ENCODE assay signal across 2 worm cellular contexts in genomic region chrV:14542138-14542537, ce11.
TF ChIP-seq lines count a peak whose summit lies in the region.

No protein-coding gene starts in this region.

TF ChIP-seq in whole organism, L1 larva, 84 proteins besides CTCF, POLR2A, EP300 and RAD21 (continued from another document):
- TF ChIP-seq elt-3 (tag; optimal IDR thresholded peaks at IDR 0.05; lab: Kevin White, UChicago) = no peak
- no peak for TF ChIP-seq C16A3.4 (tag; optimal IDR thresholded peaks at IDR 0.05; lab: Kevin White, UChicago)
- peak; percentile 21 for TF ChIP-seq jun-1 (tag; optimal IDR thresholded peaks at IDR 0.05; lab: Kevin White, UChicago)
- TF ChIP-seq isw-1 (GFP tag; IDR thresholded peaks at IDR 0.05; lab: Robert Waterston, UW) = no peak
- TF ChIP-seq ces-1 (GFP tag; optimal IDR thresholded peaks at IDR 0.05; lab: Kevin White, UChicago) = no peak
- no peak for TF ChIP-seq mdl-1 (tag; optimal IDR thresholded peaks at IDR 0.05; lab: Kevin White, UChicago)

TF ChIP-seq in whole organism, L4 larva, 104 proteins besides CTCF, POLR2A, EP300 and RAD21 (continued from another document):
- TF ChIP-seq D1046.2 (GFP tag; IDR thresholded peaks at IDR 0.05; lab: Robert Waterston, UW) (no peak), zfp-2 (tag; optimal IDR thresholded peaks at IDR 0.05; lab: Kevin White, UChicago) (no peak), lin-1 (GFP tag; IDR thresholded peaks at IDR 0.05; lab: Robert Waterston, UW) (peak; percentile 43; the same call in 1 of the 2 replicates), hlh-30 (tag; optimal IDR thresholded peaks at IDR 0.05; lab: Kevin White, UChicago; ENCODE audit: insufficient read depth) (no peak), lsy-2 (tag; optimal IDR thresholded peaks at IDR 0.05; lab: Kevin White, UChicago) (no peak), ceh-32 (tag; optimal IDR thresholded peaks at IDR 0.05; lab: Kevin White, UChicago; ENCODE audit: poor library complexity) (no peak), lim-7 (GFP tag; IDR thresholded peaks at IDR 0.05; lab: Robert Waterston, UW) (no peak), ceh-20 (GFP tag; IDR thresholded peaks at IDR 0.05; lab: Robert Waterston, UW) (no peak), duxl-1 (tag; optimal IDR thresholded peaks at IDR 0.05; lab: Kevin White, UChicago; ENCODE audit: poor library complexity) (no peak), ceh-82 (tag; optimal IDR thresholded peaks at IDR 0.05; lab: Kevin White, UChicago) (no peak), hmg-1.1 (GFP tag; IDR thresholded peaks at IDR 0.05; lab: Robert Waterston, UW) (no peak), ztf-11 (tag; optimal IDR thresholded peaks at IDR 0.05; lab: Kevin White, UChicago) (no peak), set-16 (GFP tag; IDR thresholded peaks at IDR 0.05; lab: Robert Waterston, UW) (no peak), nhr-76 (tag; optimal IDR thresholded peaks at IDR 0.05; lab: Kevin White, UChicago) (no peak), mep-1 (tag; optimal IDR thresholded peaks at IDR 0.05; lab: Kevin White, UChicago) (no peak), F26F4.8 (GFP tag; conservative IDR thresholded peaks at IDR 0.05; lab: Robert Waterston, UW) (no peak), cey-2 (tag; optimal IDR thresholded peaks at IDR 0.05; lab: Kevin White, UChicago; ENCODE audit: borderline replicate concordance, insufficient read depth) (no peak), snpc-4 (tag; optimal IDR thresholded peaks at IDR 0.05; lab: Kevin White, UChicago) (no peak), attf-4 (tag; optimal IDR thresholded peaks at IDR 0.05; lab: Kevin White, UChicago) (no peak), pha-4 (GFP tag; IDR thresholded peaks at IDR 0.05; lab: Robert Waterston, UW) (no peak), pha-4 (tag; optimal IDR thresholded peaks at IDR 0.05; lab: Kevin White, UChicago) (no peak), sdz-12 (GFP tag; optimal IDR thresholded peaks at IDR 0.05; lab: Kevin White, UChicago) (no peak), mxl-2 (GFP tag; conservative IDR thresholded peaks at IDR 0.05; lab: Robert Waterston, UW) (no peak), madf-5 (GFP tag; IDR thresholded peaks at IDR 0.05; lab: Robert Waterston, UW) (no peak), dmd-6 (GFP tag; IDR thresholded peaks at IDR 0.05; lab: Robert Waterston, UW) (peak; percentile 57), T26A8.4 (GFP tag; IDR thresholded peaks at IDR 0.05; lab: Robert Waterston, UW) (no peak), ces-1 (GFP tag; optimal IDR thresholded peaks at IDR 0.05; lab: Kevin White, UChicago) (no peak)
